Fruit fly (Drosophila melanogaster) whole organism, embryonic: ENCODE data around the gene CG9391.

Experiments used
- Antp ChIP-seq: fragments of 200-800 bp; sonication (Bioruptor generic); optimal IDR thresholded peaks from 3 replicates; lab custom pipeline; 2016; ENCODE audit warnings: missing biosample characterization, missing genetic modification characterization
- BEAF-32 ChIP-seq: fragments of 200-800 bp; sonication (Bioruptor generic); optimal IDR thresholded peaks from 3 replicates; lab custom pipeline; 2017; ENCODE audit warnings: missing biosample characterization, missing genetic modification characterization, mild to moderate bottlenecking, moderate library complexity, missing genetic modification reagents
- Blimp-1 ChIP-seq: fragments of 200-800 bp; sonication (Bioruptor generic); optimal IDR thresholded peaks from 3 replicates; lab custom pipeline; 2018; ENCODE audit warnings: missing biosample characterization, missing genetic modification characterization, mild to moderate bottlenecking, moderate library complexity, missing genetic modification reagents
- CG10267 ChIP-seq: fragments of 200-800 bp; sonication (Bioruptor generic); optimal IDR thresholded peaks from 2 replicates; lab custom pipeline; 2018; ENCODE audit warnings: missing biosample characterization, mild to moderate bottlenecking, missing genetic modification characterization, moderate library complexity
- CG11093 ChIP-seq: fragments of 200-800 bp; sonication (Bioruptor generic); IDR thresholded peaks from 3 replicates; pipeline ENCODE4 v1.3.6; 2022; ENCODE audit warnings: missing biosample characterization, missing genetic modification characterization
- CG11456 ChIP-seq: fragments of 200-800 bp; sonication (Bioruptor generic); IDR thresholded peaks from 3 replicates; pipeline ENCODE4 v1.3.6; 2022; ENCODE audit warnings: missing biosample characterization, missing genetic modification characterization
- CG16863 ChIP-seq: fragments of 200-800 bp; sonication (Bioruptor generic); optimal IDR thresholded peaks from 3 replicates; lab custom pipeline; 2016; ENCODE audit warnings: missing biosample characterization, missing genetic modification characterization
- CG1792 ChIP-seq: fragments of 200-800 bp; sonication (Bioruptor generic); optimal IDR thresholded peaks from 2 replicates; lab custom pipeline; 2016; ENCODE audit warnings: missing biosample characterization, missing genetic modification characterization
- CG18262 ChIP-seq: fragments of 200-800 bp; optimal IDR thresholded peaks from 3 replicates; lab custom pipeline; 2019; ENCODE audit warnings: missing biosample characterization, mild to moderate bottlenecking, missing genetic modification characterization, moderate library complexity
- CG3726 ChIP-seq: fragments of 200-800 bp; sonication (Bioruptor generic); IDR thresholded peaks from 3 replicates; pipeline ENCODE4, ENCODE4 v1.3.6; 2022; ENCODE audit warnings: missing biosample characterization, missing genetic modification characterization
- CG3847 ChIP-seq: fragments of 200-800 bp; sonication (Bioruptor generic); IDR thresholded peaks from 2 replicates; pipeline ENCODE4 v1.3.6; 2022; ENCODE audit warnings: missing biosample characterization, missing genetic modification characterization
- CG4360 ChIP-seq: fragments of 200-800 bp; sonication (Bioruptor generic); IDR thresholded peaks from 2 replicates; pipeline ENCODE4 v1.3.6; 2022; ENCODE audit warnings: missing biosample characterization, missing genetic modification characterization
- CG4730 ChIP-seq: fragments of 200-800 bp; sonication (Bioruptor generic); IDR thresholded peaks from 2 replicates; pipeline ENCODE4 v1.3.6; 2022; ENCODE audit warnings: missing biosample characterization, missing genetic modification characterization
- CG6683 ChIP-seq: fragments of 200-800 bp; sonication (Bioruptor generic); optimal IDR thresholded peaks from 2 replicates; lab custom pipeline; 2017; ENCODE audit warnings: missing biosample characterization, mild to moderate bottlenecking, missing genetic modification characterization, missing genetic modification reagents
- CG9797 ChIP-seq: fragments of 200-800 bp; sonication (Bioruptor generic); optimal IDR thresholded peaks from 3 replicates; lab custom pipeline; 2018; ENCODE audit warnings: missing biosample characterization, mild to moderate bottlenecking, missing genetic modification characterization
- CrebB ChIP-seq: fragments of 200-800 bp; sonication (Bioruptor generic); optimal IDR thresholded peaks from 3 replicates; lab custom pipeline; 2018; ENCODE audit warnings: missing biosample characterization, mild to moderate bottlenecking, missing genetic modification characterization
- ERR ChIP-seq: fragments of 200-800 bp; sonication (Bioruptor generic); optimal IDR thresholded peaks from 2 replicates; lab custom pipeline; 2016; ENCODE audit warnings: missing biosample characterization, missing genetic modification characterization
- Fer1 ChIP-seq: fragments of 200-800 bp; sonication (Bioruptor generic); optimal IDR thresholded peaks from 2 replicates; lab custom pipeline; 2017; ENCODE audit warnings: missing biosample characterization, mild to moderate bottlenecking, missing genetic modification characterization
- Hand ChIP-seq: fragments of 200-800 bp; sonication (Bioruptor generic); optimal IDR thresholded peaks from 2 replicates; lab custom pipeline; 2017; ENCODE audit warnings: mild to moderate bottlenecking, missing biosample characterization, missing genetic modification reagents, missing genetic modification characterization
- Hmr ChIP-seq: fragments of 200-800 bp; sonication (Bioruptor generic); optimal IDR thresholded peaks from 3 replicates; lab custom pipeline; 2017; ENCODE audit warnings: mild to moderate bottlenecking, missing biosample characterization, missing genetic modification reagents, missing genetic modification characterization
- Mrtf ChIP-seq: fragments of 200-800 bp; sonication (Bioruptor generic); IDR thresholded peaks from 3 replicates; pipeline ENCODE4 v1.3.6; 2022; ENCODE audit warnings: missing biosample characterization, missing genetic modification characterization
- Oaz ChIP-seq: fragments of 200-800 bp; sonication (Bioruptor generic); IDR thresholded peaks from 2 replicates; pipeline ENCODE4 v1.3.6; 2022; ENCODE audit warnings: missing biosample characterization, missing genetic modification characterization
- Ptx1 ChIP-seq: fragments of 200-800 bp; sonication (Bioruptor generic); IDR thresholded peaks from 2 replicates; pipeline ENCODE4 v1.3.6; 2022; ENCODE audit warnings: missing biosample characterization, missing genetic modification characterization
- Scr ChIP-seq: fragments of 200-800 bp; sonication (Bioruptor generic); IDR thresholded peaks from 2 replicates; pipeline ENCODE4 v1.3.6; 2022; ENCODE audit warnings: missing biosample characterization, missing genetic modification characterization; ENCODE audit not compliant: partially characterized antibody
- Sox100B ChIP-seq: fragments of 200-800 bp; sonication (Bioruptor generic); optimal IDR thresholded peaks from 3 replicates; lab custom pipeline; 2018; ENCODE audit warnings: missing biosample characterization, mild to moderate bottlenecking, missing genetic modification characterization
- bbx ChIP-seq: fragments of 200-800 bp; sonication (Bioruptor generic); IDR thresholded peaks from 2 replicates; pipeline ENCODE4 v1.3.6; 2022; ENCODE audit warnings: missing biosample characterization, missing genetic modification characterization; ENCODE audit not compliant: partially characterized antibody
- bsh ChIP-seq, 2 experiments: fragments of 200-800 bp; sonication (Bioruptor generic); optimal IDR thresholded peaks; 2 replicates each; lab custom pipeline; 2017 to 2018; ENCODE audit warnings: mild to moderate bottlenecking in 2 of 2, missing biosample characterization in 2 of 2, missing genetic modification characterization in 2 of 2, moderate library complexity in 1 of 2
- cas ChIP-seq: fragments of 200-800 bp; sonication (Bioruptor generic); IDR thresholded peaks from 2 replicates; pipeline ENCODE4 v1.3.6; 2022; ENCODE audit warnings: missing biosample characterization, missing genetic modification characterization
- cato ChIP-seq: fragments of 200-800 bp; sonication (Bioruptor generic); optimal IDR thresholded peaks from 2 replicates; lab custom pipeline; 2016; ENCODE audit warnings: missing biosample characterization, missing genetic modification characterization, borderline replicate concordance
- chif ChIP-seq, 2 experiments: fragments of 200-800 bp; sonication (Bioruptor generic); optimal IDR thresholded peaks; 3 replicates each; lab custom pipeline; 2016; ENCODE audit warnings: missing biosample characterization in 2 of 2, missing genetic modification characterization in 2 of 2
- corto ChIP-seq: fragments of 200-800 bp; sonication (Bioruptor generic); optimal IDR thresholded peaks from 2 replicates; lab custom pipeline; 2016; ENCODE audit warnings: missing biosample characterization, mild to moderate bottlenecking, missing genetic modification characterization, moderate library complexity
- fd3F ChIP-seq: fragments of 200-800 bp; sonication (Bioruptor generic); optimal IDR thresholded peaks from 2 replicates; lab custom pipeline; 2018; ENCODE audit warnings: missing biosample characterization, mild to moderate bottlenecking, missing genetic modification characterization, moderate library complexity
- gce ChIP-seq: fragments of 200-800 bp; sonication (Bioruptor generic); IDR thresholded peaks from 3 replicates; pipeline ENCODE4 v1.3.6; 2022; ENCODE audit warnings: missing biosample characterization, missing genetic modification characterization
- inv ChIP-seq: fragments of 200-800 bp; sonication (Bioruptor generic); IDR thresholded peaks from 2 replicates; pipeline ENCODE4 v1.3.6; 2022; ENCODE audit warnings: missing biosample characterization, missing genetic modification characterization; ENCODE audit not compliant: partially characterized antibody
- jigr1 ChIP-seq: fragments of 200-800 bp; sonication (Bioruptor generic); IDR thresholded peaks from 3 replicates; pipeline ENCODE4 v1.3.6; 2022; ENCODE audit warnings: missing biosample characterization, missing genetic modification characterization
- jumu ChIP-seq: fragments of 200-800 bp; sonication (Bioruptor generic); optimal IDR thresholded peaks from 3 replicates; lab custom pipeline; 2016; ENCODE audit warnings: missing biosample characterization, missing genetic modification characterization
- ken ChIP-seq: fragments of 200-800 bp; sonication (Bioruptor generic); IDR thresholded peaks from 3 replicates; pipeline ENCODE4 v1.3.6; 2022; ENCODE audit warnings: missing biosample characterization, missing genetic modification characterization
- mirr ChIP-seq: fragments of 200-800 bp; sonication (Bioruptor generic); optimal IDR thresholded peaks from 3 replicates; lab custom pipeline; 2018; ENCODE audit warnings: missing biosample characterization, mild to moderate bottlenecking, missing genetic modification characterization
- nmo ChIP-seq: fragments of 200-800 bp; sonication (Bioruptor generic); optimal IDR thresholded peaks from 2 replicates; lab custom pipeline; 2018; ENCODE audit warnings: missing biosample characterization, mild to moderate bottlenecking, missing genetic modification characterization, moderate library complexity
- nom ChIP-seq: fragments of 200-800 bp; sonication (Bioruptor generic); optimal IDR thresholded peaks from 2 replicates; lab custom pipeline; 2017; ENCODE audit warnings: missing biosample characterization, missing genetic modification characterization, mild to moderate bottlenecking, moderate library complexity, missing genetic modification reagents
- pzg ChIP-seq: fragments of 200-800 bp; sonication (Bioruptor generic); optimal IDR thresholded peaks from 3 replicates; lab custom pipeline; 2018; ENCODE audit warnings: missing biosample characterization, mild to moderate bottlenecking, missing genetic modification characterization, moderate library complexity
- repo ChIP-seq: fragments of 200-800 bp; sonication (Bioruptor generic); optimal IDR thresholded peaks from 2 replicates; lab custom pipeline; 2016; ENCODE audit warnings: missing biosample characterization, missing genetic modification characterization
- sens-2 ChIP-seq: fragments of 200-800 bp; sonication (Bioruptor generic); IDR thresholded peaks from 2 replicates; pipeline ENCODE4 v1.3.6; 2022; ENCODE audit warnings: missing biosample characterization, missing genetic modification characterization
- sisA ChIP-seq: fragments of 200-800 bp; sonication (Bioruptor generic); IDR thresholded peaks from 2 replicates; pipeline ENCODE4 v1.3.6; 2022; ENCODE audit warnings: missing biosample characterization, missing genetic modification characterization
- slou ChIP-seq: fragments of 200-800 bp; sonication (Bioruptor generic); optimal IDR thresholded peaks from 3 replicates; lab custom pipeline; 2016; ENCODE audit warnings: missing biosample characterization, missing genetic modification characterization
- stc ChIP-seq: fragments of 200-800 bp; sonication (Bioruptor generic); IDR thresholded peaks from 2 replicates; pipeline ENCODE4 v1.3.6; 2022; ENCODE audit warnings: missing biosample characterization, missing genetic modification characterization
- sug ChIP-seq: fragments of 200-800 bp; optimal IDR thresholded peaks from 2 replicates; lab custom pipeline; 2019; ENCODE audit warnings: missing biosample characterization, mild to moderate bottlenecking, missing genetic modification characterization, moderate library complexity
- tup ChIP-seq: fragments of 200-800 bp; sonication (Bioruptor generic); optimal IDR thresholded peaks from 2 replicates; lab custom pipeline; 2016; ENCODE audit warnings: missing biosample characterization, mild to moderate bottlenecking, missing genetic modification characterization, moderate library complexity
- unc-4 ChIP-seq: fragments of 200-800 bp; sonication (Bioruptor generic); IDR thresholded peaks from 2 replicates; pipeline ENCODE4 v1.3.6; 2022; ENCODE audit warnings: missing biosample characterization, missing genetic modification characterization; ENCODE audit not compliant: partially characterized antibody
- wor ChIP-seq: fragments of 200-800 bp; sonication (Bioruptor generic); IDR thresholded peaks from 2 replicates; pipeline ENCODE4 v1.3.6; 2022; ENCODE audit warnings: missing biosample characterization, missing genetic modification characterization
- zf30C ChIP-seq: fragments of 200-800 bp; sonication (Bioruptor generic); optimal IDR thresholded peaks from 3 replicates; lab custom pipeline; 2018; ENCODE audit warnings: missing biosample characterization, mild to moderate bottlenecking, missing genetic modification characterization

CG9391 gene

dm6 chr3L:21251381-21251780 lies 16.8 kb downstream of the CG9391 start (continued):
- TF ChIP-seq Ptx1 (GFP tag; lab: Robert Waterston, UW), result peak; percentile 50
- 0 out of 3 replicates have a peak, but pooled peaks have one; percentile 7 for TF ChIP-seq CG11456 (GFP tag; lab: Robert Waterston, UW)
- TF ChIP-seq cas (GFP tag; lab: Robert Waterston, UW), result no peak
- no peak for TF ChIP-seq CG6683 (GFP tag; lab: Kevin White, UChicago)
- no peak for TF ChIP-seq cato (GFP tag; lab: Kevin White, UChicago)
- no peak for TF ChIP-seq stc (GFP tag; lab: Robert Waterston, UW)
- no peak for TF ChIP-seq pzg (GFP tag; lab: Kevin White, UChicago)
- TF ChIP-seq Sox100B, result no peak
- peak; percentile 12 for TF ChIP-seq CG18262 (tag; lab: Kevin White, UChicago)
- no peak for TF ChIP-seq CG4360 (GFP tag; lab: Robert Waterston, UW)
- no peak for TF ChIP-seq sug (tag; lab: Kevin White, UChicago)
- no peak for TF ChIP-seq CG4730 (GFP tag; lab: Robert Waterston, UW)
- no peak for TF ChIP-seq tup (GFP tag; lab: Kevin White, UChicago)
- peak; percentile 56 for TF ChIP-seq nom (GFP tag; lab: Kevin White, UChicago)
- TF ChIP-seq Antp (GFP tag; lab: Kevin White, UChicago), result peak; percentile 14
- TF ChIP-seq Oaz, result no peak
- no peak for TF ChIP-seq CG11093 (GFP tag; lab: Robert Waterston, UW)
- TF ChIP-seq CG3726 (GFP tag; lab: Robert Waterston, UW), result no peak
- no peak for TF ChIP-seq CG9797
- TF ChIP-seq nmo, result no peak
- no peak for TF ChIP-seq jigr1 (GFP tag; lab: Robert Waterston, UW)
- no peak for TF ChIP-seq bbx
- no peak for TF ChIP-seq repo
- no peak for TF ChIP-seq wor (GFP tag; lab: Robert Waterston, UW)
- 0 out of 2 replicates have a peak, but pooled peaks have one; percentile 33 for TF ChIP-seq CG3847 (GFP tag; lab: Robert Waterston, UW)
- no peak for TF ChIP-seq CG10267 (tag; lab: Kevin White, UChicago)
- TF ChIP-seq CrebB (tag; lab: Kevin White, UChicago), result no peak
- TF ChIP-seq gce, result no peak
- TF ChIP-seq jumu (GFP tag; lab: Kevin White, UChicago), result peak; percentile 40
- 0 out of 3 replicates have a peak, but pooled peaks have one; percentile 34 for TF ChIP-seq ken (GFP tag; lab: Robert Waterston, UW)
- TF ChIP-seq BEAF-32 (GFP tag; lab: Kevin White, UChicago), result no peak
- peak; percentile 8 for TF ChIP-seq Fer1 (GFP tag; lab: Kevin White, UChicago)
- TF ChIP-seq ERR (GFP tag; lab: Kevin White, UChicago), result no peak
- no peak for TF ChIP-seq sens-2 (GFP tag; lab: Robert Waterston, UW)
- peak; percentile 24 for TF ChIP-seq Blimp-1 (GFP tag; lab: Kevin White, UChicago)
- TF ChIP-seq Hand (GFP tag; lab: Kevin White, UChicago), result no peak
- TF ChIP-seq mirr (GFP tag; lab: Kevin White, UChicago), result no peak
- no peak for TF ChIP-seq corto (GFP tag; lab: Kevin White, UChicago)
- no peak for TF ChIP-seq inv (GFP tag; lab: Robert Waterston, UW)
- no peak for TF ChIP-seq CG1792 (GFP tag; lab: Kevin White, UChicago)
- no peak for TF ChIP-seq unc-4 (GFP tag; lab: Robert Waterston, UW)
- TF ChIP-seq zf30C (GFP tag; lab: Kevin White, UChicago), result no peak
- TF ChIP-seq Hmr (GFP tag; lab: Kevin White, UChicago), result no peak
- no peak for TF ChIP-seq Scr (GFP tag; lab: Robert Waterston, UW)
- TF ChIP-seq fd3F (GFP tag; lab: Kevin White, UChicago), result no peak
- peak; percentile 28; the same call in 1 of the 2 replicates for TF ChIP-seq sisA (GFP tag; lab: Robert Waterston, UW)
- no peak for TF ChIP-seq chif (GFP tag; optimal IDR thresholded peaks at IDR 0.05; lab: Kevin White, UChicago)
- no peak for TF ChIP-seq slou (GFP tag; lab: Kevin White, UChicago)
- TF ChIP-seq Mrtf (GFP tag; lab: Robert Waterston, UW), result 0 out of 3 replicates have a peak, but pooled peaks have one; percentile 49
- TF ChIP-seq CG16863 (GFP tag; lab: Kevin White, UChicago), result peak; percentile 17
- TF ChIP-seq bsh (GFP tag; optimal IDR thresholded peaks at IDR 0.05; lab: Kevin White, UChicago), result peak; percentile 18 to 42
